Worm (Caenorhabditis elegans): ENCODE measurements around the gene ceh-24.

ceh-24 gene

ce11 chrV:13818824-13819408 lies 5.9 kb downstream of the ceh-24 start, which contains the start of gene sel-10:
sel-10 (plus strand) TSS chrV:13819361.
- TF ChIP-seq unc-62 (GFP tag; optimal IDR thresholded peaks at IDR 0.05) (no peak), ztf-4 (tag; optimal IDR thresholded peaks at IDR 0.05) (peak; percentile 5), blmp-1 (tag; optimal IDR thresholded peaks at IDR 0.05; ENCODE audit: insufficient read depth) (no peak), egl-27 (tag; optimal IDR thresholded peaks at IDR 0.05) (peak; percentile 37), nhr-129 (tag; optimal IDR thresholded peaks at IDR 0.05) (peak; percentile 83), alr-1 (tag; optimal IDR thresholded peaks at IDR 0.05) (no peak), mab-5 (tag; optimal IDR thresholded peaks at IDR 0.05) (peak; percentile 39), nhr-21 (tag; optimal IDR thresholded peaks at IDR 0.05) (peak; percentile 27), fos-1 (tag; optimal IDR thresholded peaks at IDR 0.05) (peak; percentile 75), lin-11 (tag; optimal IDR thresholded peaks at IDR 0.05) (peak; percentile 29), unc-55 (GFP tag; optimal IDR thresholded peaks at IDR 0.05) (peak; percentile 85), lsy-2 (tag; optimal IDR thresholded peaks at IDR 0.05) (peak; percentile 78 to 87), ztf-1 (GFP tag; conservative IDR thresholded peaks at IDR 0.05) (no peak), C34F6.9 (tag; optimal IDR thresholded peaks at IDR 0.05) (peak; percentile 89), lin-13 (GFP tag; optimal IDR thresholded peaks at IDR 0.05) (peak; percentile 49), crh-2 (tag; optimal IDR thresholded peaks at IDR 0.05) (peak; percentile 60), gmeb-1 (tag; optimal IDR thresholded peaks at IDR 0.05) (peak; percentile 81), sem-4 (tag; optimal IDR thresholded peaks at IDR 0.05) (peak; percentile 55), snpc-4 (tag; optimal IDR thresholded peaks at IDR 0.05) (peak; percentile 41), sma-3 (GFP tag; optimal IDR thresholded peaks at IDR 0.05) (peak; percentile 68), sma-9 (GFP tag; optimal IDR thresholded peaks at IDR 0.05) (peak; percentile 79), sma-9 (tag; optimal IDR thresholded peaks at IDR 0.05) (no peak)

DNA sequence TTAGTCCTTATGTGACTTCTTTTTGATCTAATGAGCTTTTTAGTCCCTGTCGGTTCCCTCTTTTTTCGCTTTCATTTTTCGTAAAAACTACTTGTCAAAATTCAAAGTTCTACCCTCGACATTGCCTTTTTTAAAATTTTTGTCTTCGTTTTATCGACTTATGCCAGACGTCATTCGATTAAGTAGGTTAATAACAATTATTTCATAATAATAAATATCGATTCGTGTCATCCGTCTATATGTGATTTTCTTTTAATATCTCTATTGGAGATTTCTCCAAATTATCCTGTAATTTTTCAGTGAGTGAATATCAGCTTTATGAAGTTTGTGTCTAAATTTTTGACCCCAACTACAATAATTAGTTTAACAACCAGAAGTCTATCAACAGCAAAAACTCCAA lies 9.7 kb downstream of the ceh-24 start, which contains the start of gene hpo-31:
hpo-31 (plus strand) TSS at position 301 of the 400 bp plus-strand sequence.
- TF ChIP-seq nhr-12 (tag; optimal IDR thresholded peaks at IDR 0.05) = no peak
- TF ChIP-seq F13H6.1 (tag; optimal IDR thresholded peaks at IDR 0.05) = no peak
- no peak for TF ChIP-seq ceh-16 (tag; optimal IDR thresholded peaks at IDR 0.05)
- no peak for TF ChIP-seq nhr-237 (tag; optimal IDR thresholded peaks at IDR 0.05)

- TF ChIP-seq crh-2 (tag; optimal IDR thresholded peaks at IDR 0.05) (no peak), sma-9 (GFP tag; optimal IDR thresholded peaks at IDR 0.05) (no peak), sma-9 (tag; optimal IDR thresholded peaks at IDR 0.05) (no peak), sem-4 (tag; optimal IDR thresholded peaks at IDR 0.05) (no peak)
Observed at ce11 chrV:13827920-13828319, 14.9 kb downstream of the ceh-24 start, which contains the start of gene nrf-5. nrf-5 (plus strand) TSS chrV:13828267.

ce11 chrV:13830813-13831212 lies 17.8 kb downstream of the ceh-24 start, which contains the start of gene str-165:
str-165 (plus strand) TSS chrV:13831113.
- no peak for TF ChIP-seq nhr-129 (tag; optimal IDR thresholded peaks at IDR 0.05)
- TF ChIP-seq ceh-82 (tag; optimal IDR thresholded peaks at IDR 0.05) = no peak
- no peak for TF ChIP-seq elt-1 (tag; optimal IDR thresholded peaks at IDR 0.05)
- no peak for TF ChIP-seq lin-11 (tag; optimal IDR thresholded peaks at IDR 0.05)
- TF ChIP-seq ztf-4 (tag; optimal IDR thresholded peaks at IDR 0.05) = no peak

- TF ChIP-seq nhr-23 (tag; optimal IDR thresholded peaks at IDR 0.05) (no peak), nhr-25 (tag; optimal IDR thresholded peaks at IDR 0.05) (no peak), lin-11 (tag; optimal IDR thresholded peaks at IDR 0.05) (no peak), C34F6.9 (tag; optimal IDR thresholded peaks at IDR 0.05) (no peak), unc-39 (tag; optimal IDR thresholded peaks at IDR 0.05) (no peak), nhr-11 (tag; optimal IDR thresholded peaks at IDR 0.05) (no peak), F13H6.1 (tag; optimal IDR thresholded peaks at IDR 0.05) (no peak), unc-62 (GFP tag; optimal IDR thresholded peaks at IDR 0.05) (no peak), ceh-16 (tag; optimal IDR thresholded peaks at IDR 0.05) (no peak)
Observed at ce11 chrV:13833951-13834350, 20.9 kb downstream of the ceh-24 start, which contains the start of gene srx-129. srx-129 (plus strand) TSS chrV:13834251.

- TF ChIP-seq nhr-12 (tag; optimal IDR thresholded peaks at IDR 0.05) (no peak), gmeb-1 (tag; optimal IDR thresholded peaks at IDR 0.05) (no peak), ama-1 (optimal IDR thresholded peaks at IDR 0.05) (no peak), ZK546.5 (tag; optimal IDR thresholded peaks at IDR 0.05) (no peak), mdl-1 (tag; optimal IDR thresholded peaks at IDR 0.05) (no peak), crh-2 (tag; optimal IDR thresholded peaks at IDR 0.05) (no peak), nhr-21 (tag; optimal IDR thresholded peaks at IDR 0.05) (no peak), lsy-2 (tag; optimal IDR thresholded peaks at IDR 0.05) (no peak), C34F6.9 (tag; optimal IDR thresholded peaks at IDR 0.05) (no peak), nhr-10 (tag; optimal IDR thresholded peaks at IDR 0.05) (no peak), aly-2 (tag; optimal IDR thresholded peaks at IDR 0.05) (no peak), fos-1 (tag; optimal IDR thresholded peaks at IDR 0.05) (no peak), ceh-16 (tag; optimal IDR thresholded peaks at IDR 0.05) (no peak), unc-39 (tag; optimal IDR thresholded peaks at IDR 0.05) (no peak)
Observed at ce11 chrV:13837173-13837572, 24.1 kb downstream of the ceh-24 start, which contains the start of gene srx-128. srx-128 (plus strand) TSS chrV:13837473.
